Fruit fly (Drosophila melanogaster) Kc167 (cell line): ENCODE measurements around the gene BicD.

Source experiments
- Sin3A ChIP-seq: fragments of >200 bp; optimal IDR thresholded peaks from 2 replicates; lab custom pipeline; 2018; ENCODE audit warnings: missing external identifiers
- h ChIP-seq: fragments of >200 bp; optimal IDR thresholded peaks from 3 replicates; lab custom pipeline; 2018; ENCODE audit warnings: missing external identifiers
- insv ChIP-seq: fragments of >200 bp; optimal IDR thresholded peaks from 3 replicates; lab custom pipeline; 2018; ENCODE audit warnings: missing external identifiers
- psq ChIP-seq: fragments of >200 bp; optimal IDR thresholded peaks from 2 replicates; lab custom pipeline; 2017; ENCODE audit warnings: missing external identifiers
- ttk ChIP-seq: sonication (Bioruptor generic); optimal IDR thresholded peaks from 2 replicates; lab custom pipeline; 2017; ENCODE audit warnings: missing external identifiers

DNA sequence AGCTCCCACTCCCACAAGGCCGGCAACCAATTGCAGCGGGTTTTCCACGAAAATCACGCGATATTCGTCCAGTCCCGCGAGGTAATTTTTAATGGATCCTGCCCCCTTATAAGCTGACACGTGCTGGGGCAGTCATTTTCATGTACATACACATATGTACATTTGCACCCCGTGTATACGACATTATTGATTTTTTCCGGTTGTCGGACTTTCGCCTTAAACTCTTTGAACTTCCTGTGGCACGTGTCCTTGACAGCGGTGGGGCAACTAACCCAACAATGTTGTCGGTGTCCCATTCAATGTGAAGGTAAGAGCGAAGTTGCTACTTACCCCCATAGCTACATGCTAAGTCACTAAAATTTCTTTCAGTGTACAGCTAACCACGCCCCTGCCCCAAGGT is 20.9 kb downstream of the BicD start:
- TF ChIP-seq Sin3A (no peak), ttk (lab: Kevin White, UChicago) (no peak), h (lab: Kevin White, UChicago) (no peak), psq (lab: Kevin White, UChicago) (no peak), insv (lab: Kevin White, UChicago) (no peak)
